Worm (Caenorhabditis elegans) whole organism, L2 larva: ENCODE measurements around the gene T28C12.1.
A peak's percentile ranks its signal among the peaks of the same experiment; 100 is the strongest.

Experiments used
- R02D3.7 ChIP-seq: fragments of 150-350 bp; optimal IDR thresholded peaks from 2 replicates; lab custom pipeline; 2014; ENCODE audit warnings: missing biosample characterization, missing genetic modification characterization
- ZK546.5 ChIP-seq: sonication (generic microtip); optimal IDR thresholded peaks from 2 replicates; lab custom pipeline; 2017; ENCODE audit warnings: missing biosample characterization, missing genetic modification characterization
- alr-1 ChIP-seq: fragments of 150-350 bp; optimal IDR thresholded peaks from 2 replicates; lab custom pipeline; 2014; ENCODE audit warnings: missing biosample characterization, missing genetic modification characterization
- aly-2 ChIP-seq: fragments of 150-350 bp; optimal IDR thresholded peaks from 2 replicates; lab custom pipeline; 2014; ENCODE audit warnings: missing biosample characterization, missing genetic modification characterization
- blmp-1 ChIP-seq: sonication (generic microtip); optimal IDR thresholded peaks from 2 replicates; lab custom pipeline; 2017; ENCODE audit warnings: missing genetic modification characterization, mild to moderate bottlenecking, missing compliant biosample characterization, antibody characterized with exemption, moderate library complexity; ENCODE audit not compliant: insufficient read depth
- ceh-16 ChIP-seq: fragments of 150-350 bp; optimal IDR thresholded peaks from 2 replicates; lab custom pipeline; 2014; ENCODE audit warnings: missing biosample characterization, missing genetic modification characterization
- ceh-82 ChIP-seq: fragments of 150-350 bp; optimal IDR thresholded peaks from 2 replicates; lab custom pipeline; 2014; ENCODE audit warnings: missing biosample characterization, missing genetic modification characterization
- crh-2 ChIP-seq: sonication (generic microtip); optimal IDR thresholded peaks from 2 replicates; lab custom pipeline; 2017; ENCODE audit warnings: missing biosample characterization, missing genetic modification characterization
- dmd-4 ChIP-seq: sonication (generic microtip); optimal IDR thresholded peaks from 2 replicates; lab custom pipeline; 2017; ENCODE audit warnings: missing biosample characterization, missing genetic modification characterization
- egl-27 ChIP-seq: sonication (generic microtip); optimal IDR thresholded peaks from 3 replicates; lab custom pipeline; 2017; ENCODE audit warnings: missing biosample characterization, missing genetic modification reagents, missing genetic modification characterization
- elt-1 ChIP-seq: fragments of 150-350 bp; optimal IDR thresholded peaks from 2 replicates; lab custom pipeline; 2014; ENCODE audit warnings: missing biosample characterization, missing genetic modification characterization
- fos-1 ChIP-seq: fragments of 150-350 bp; optimal IDR thresholded peaks from 2 replicates; lab custom pipeline; 2014; ENCODE audit warnings: missing biosample characterization, missing genetic modification characterization
- lin-11 ChIP-seq: fragments of 150-350 bp; sonication (generic microtip); optimal IDR thresholded peaks from 2 replicates; lab custom pipeline; 2014; ENCODE audit warnings: missing biosample characterization, missing genetic modification characterization, inconsistent platforms, mixed read lengths
- lin-13 ChIP-seq: fragments of 150-350 bp; optimal IDR thresholded peaks from 2 replicates; lab custom pipeline; 2014; ENCODE audit warnings: missing biosample characterization, missing genetic modification reagents, missing genetic modification characterization
- lin-39 ChIP-seq: fragments of 150-350 bp; optimal IDR thresholded peaks from 2 replicates; lab custom pipeline; 2014; ENCODE audit warnings: missing biosample characterization, missing genetic modification reagents, missing genetic modification characterization
- mab-5 ChIP-seq: fragments of 150-350 bp; optimal IDR thresholded peaks from 2 replicates; lab custom pipeline; 2014; ENCODE audit warnings: missing biosample characterization, missing genetic modification characterization
- mbf-1 ChIP-seq: sonication (generic microtip); optimal IDR thresholded peaks from 2 replicates; lab custom pipeline; 2017; ENCODE audit warnings: missing biosample characterization, missing genetic modification characterization
- mdl-1 ChIP-seq, 2 experiments: fragments of 150-350 bp in 1 of 2; sonication (generic microtip) in 1 of 2; optimal IDR thresholded peaks; 2 replicates each; lab custom pipeline; 2017; ENCODE audit warnings: missing biosample characterization in 2 of 2, missing genetic modification characterization in 2 of 2
- nhr-10 ChIP-seq: sonication (generic microtip); optimal IDR thresholded peaks from 2 replicates; lab custom pipeline; 2017; ENCODE audit warnings: missing biosample characterization, missing genetic modification characterization
- nhr-11 ChIP-seq: fragments of 150-350 bp; optimal IDR thresholded peaks from 2 replicates; lab custom pipeline; 2014; ENCODE audit warnings: missing biosample characterization, missing genetic modification characterization
- nhr-12 ChIP-seq: fragments of 150-350 bp; optimal IDR thresholded peaks from 2 replicates; lab custom pipeline; 2014; ENCODE audit warnings: missing biosample characterization, missing genetic modification characterization
- nhr-129 ChIP-seq: fragments of 150-350 bp; optimal IDR thresholded peaks from 2 replicates; lab custom pipeline; 2014; ENCODE audit warnings: missing biosample characterization, missing genetic modification characterization
- nhr-21 ChIP-seq: fragments of 150-350 bp; optimal IDR thresholded peaks from 2 replicates; lab custom pipeline; 2014; ENCODE audit warnings: missing biosample characterization, missing genetic modification characterization
- nhr-23 ChIP-seq: fragments of 150-350 bp; optimal IDR thresholded peaks from 2 replicates; lab custom pipeline; 2014; ENCODE audit warnings: missing biosample characterization, missing genetic modification reagents, missing genetic modification characterization
- nhr-25 ChIP-seq: fragments of 150-350 bp; sonication (generic microtip); optimal IDR thresholded peaks from 3 replicates; lab custom pipeline; 2014; ENCODE audit warnings: missing biosample characterization, missing genetic modification characterization
- skn-1 ChIP-seq: sonication (generic microtip); optimal IDR thresholded peaks from 2 replicates; lab custom pipeline; 2017; ENCODE audit warnings: missing biosample characterization, missing genetic modification characterization
- sma-3 ChIP-seq: sonication (generic microtip); optimal IDR thresholded peaks from 2 replicates; lab custom pipeline; 2016; ENCODE audit warnings: missing genetic modification reagents, missing genetic modification characterization, missing compliant biosample characterization
- sma-9 ChIP-seq, 2 experiments: fragments of 150-350 bp in 1 of 2; sonication (generic microtip) in 1 of 2; optimal IDR thresholded peaks; 2 replicates each; lab custom pipeline; 2014 to 2016; ENCODE audit warnings: missing genetic modification characterization in 2 of 2, mild to moderate bottlenecking in 1 of 2, missing biosample characterization in 1 of 2, missing compliant biosample characterization in 1 of 2, missing genetic modification reagents in 1 of 2, moderate library complexity in 1 of 2
- unc-39 ChIP-seq: fragments of 150-350 bp; optimal IDR thresholded peaks from 2 replicates; lab custom pipeline; 2014; ENCODE audit warnings: missing biosample characterization, missing genetic modification characterization
- unc-55 ChIP-seq: fragments of 150-350 bp; sonication (generic microtip); optimal IDR thresholded peaks from 3 replicates; lab custom pipeline; 2014; ENCODE audit warnings: missing biosample characterization, missing genetic modification reagents, missing genetic modification characterization
- zag-1 ChIP-seq: fragments of 150-350 bp; optimal IDR thresholded peaks from 2 replicates; lab custom pipeline; 2014; ENCODE audit warnings: missing biosample characterization, missing genetic modification characterization
- ztf-1 ChIP-seq: fragments of 200-800 bp; sonication (Bioruptor generic); conservative IDR thresholded peaks from 2 replicates; pipeline ENCODE4 v1.3.6; 2022; ENCODE audit warnings: missing genetic modification characterization, missing compliant biosample characterization
- ztf-11 ChIP-seq: sonication (generic microtip); optimal IDR thresholded peaks from 2 replicates; lab custom pipeline; 2017; ENCODE audit warnings: missing biosample characterization, missing genetic modification characterization
- ztf-4 ChIP-seq: fragments of 150-350 bp; optimal IDR thresholded peaks from 2 replicates; lab custom pipeline; 2014; ENCODE audit warnings: missing biosample characterization, missing genetic modification characterization

Gene T28C12.1

DNA sequence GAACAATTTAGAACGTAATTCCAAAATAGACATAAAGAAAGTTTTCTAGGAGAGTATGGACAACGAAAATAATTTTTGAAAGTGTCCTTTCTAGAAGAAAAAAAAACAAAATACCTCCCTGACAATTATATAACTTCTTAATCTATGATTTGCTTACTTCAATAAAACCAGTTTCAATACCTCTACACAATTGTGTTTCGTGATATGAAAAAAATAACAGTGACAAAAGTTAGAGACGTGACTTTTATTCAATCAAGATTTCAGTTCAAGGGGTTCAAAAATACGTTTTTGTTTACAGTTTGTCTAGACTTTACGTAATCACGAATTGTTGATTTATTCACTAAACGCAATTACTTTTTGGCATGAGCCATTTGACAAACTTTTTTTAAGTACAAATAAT is 10.4 kb upstream of the T28C12.1 start:
- TF ChIP-seq unc-39 (tag; lab: Kevin White, UChicago) (no peak), nhr-23 (no peak), alr-1 (tag; lab: Kevin White, UChicago) (no peak), nhr-10 (no peak), egl-27 (tag; lab: Kevin White, UChicago) (no peak), R02D3.7 (tag; lab: Kevin White, UChicago) (no peak), ZK546.5 (tag; lab: Kevin White, UChicago) (no peak), ceh-16 (no peak), elt-1 (tag; lab: Kevin White, UChicago) (no peak), mab-5 (no peak), nhr-129 (tag; lab: Kevin White, UChicago) (no peak), ztf-11 (tag; lab: Kevin White, UChicago) (no peak), lin-39 (no peak), nhr-12 (tag; lab: Kevin White, UChicago) (no peak), lin-13 (GFP tag; lab: Kevin White, UChicago) (no peak), lin-11 (tag; lab: Kevin White, UChicago) (no peak)

DNA sequence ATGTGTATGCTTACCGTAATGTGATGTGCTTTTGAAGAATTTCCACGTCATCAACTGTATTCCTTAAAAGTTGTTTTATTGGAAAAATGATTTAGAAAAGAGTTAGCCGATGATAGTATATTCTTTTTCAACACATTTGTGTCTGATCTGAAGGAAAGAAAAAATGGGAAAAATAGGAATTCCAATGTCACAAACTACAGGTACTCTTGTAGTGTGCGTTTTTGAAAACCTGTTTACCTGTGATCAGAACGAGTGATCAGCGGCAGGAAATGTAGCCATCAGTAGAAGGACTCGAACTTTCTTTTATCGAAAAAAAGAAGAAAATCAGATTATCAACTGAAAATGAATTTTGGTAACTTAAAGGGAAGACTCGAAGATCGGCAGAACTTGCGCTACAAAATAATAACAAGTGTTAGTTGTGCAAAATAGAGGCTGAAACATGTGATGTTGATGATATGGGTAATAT is 9.9 kb upstream of the T28C12.1 start, which contains the start of gene T28C12.15:
Gene T28C12.15 (minus strand): TSS at position 51 of the 466 bp plus-strand sequence.
- no peak for TF ChIP-seq skn-1 (tag; lab: Kevin White, UChicago)
- TF ChIP-seq unc-55 = no peak
- no peak for TF ChIP-seq aly-2 (tag; lab: Kevin White, UChicago)
- TF ChIP-seq ztf-1 (GFP tag; lab: Robert Waterston, UW) = no peak
- no peak for TF ChIP-seq nhr-11 (tag; lab: Kevin White, UChicago)
- TF ChIP-seq ceh-82 (tag; lab: Kevin White, UChicago) = no peak
- TF ChIP-seq sma-3 (GFP tag; lab: Kevin White, UChicago) = no peak
- peak; percentile 32 for TF ChIP-seq nhr-25
- TF ChIP-seq sma-9 (GFP tag; optimal IDR thresholded peaks at IDR 0.05; lab: Kevin White, UChicago) = peak; percentile 5
- no peak for TF ChIP-seq sma-9 (tag; optimal IDR thresholded peaks at IDR 0.05; lab: Kevin White, UChicago)
- TF ChIP-seq nhr-10 = no peak
- TF ChIP-seq lin-39 = no peak
- peak; percentile 27 for TF ChIP-seq blmp-1 (tag; lab: Kevin White, UChicago)
- TF ChIP-seq mdl-1 (tag; optimal IDR thresholded peaks at IDR 0.05; lab: Kevin White, UChicago) = no peak
- TF ChIP-seq, all 48 proteins: peak for 3

DNA sequence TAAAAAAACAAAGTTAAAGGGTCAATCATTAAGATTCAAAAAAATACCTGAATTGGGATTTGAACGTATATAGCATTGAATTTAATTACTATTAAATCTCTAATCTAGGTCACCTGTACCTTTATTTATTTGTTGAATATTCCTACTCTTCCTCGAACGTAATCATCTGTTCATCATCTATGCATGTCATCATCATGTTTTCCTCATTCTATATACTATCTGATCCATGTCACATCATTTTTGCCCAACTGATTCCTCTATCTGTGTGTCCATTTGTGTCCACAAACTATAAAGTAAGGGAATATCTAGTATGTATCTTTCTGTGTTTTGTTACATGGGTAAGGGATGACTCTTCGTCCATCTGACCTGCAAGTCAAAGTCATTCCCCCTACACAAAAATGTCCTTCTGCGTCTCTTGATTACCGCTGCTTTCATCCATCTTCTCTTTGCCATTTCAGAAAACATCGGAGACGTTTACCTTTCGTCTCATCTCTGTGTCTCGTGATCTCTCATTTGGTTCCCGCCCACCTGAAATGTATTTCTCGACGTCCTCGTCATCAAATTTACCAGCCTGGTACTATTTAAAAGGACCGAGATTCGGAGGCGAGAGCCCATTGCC is 8.8 kb upstream of the T28C12.1 start:
- peak; percentile 52 for TF ChIP-seq nhr-129 (tag; lab: Kevin White, UChicago)
- TF ChIP-seq fos-1 (tag; lab: Kevin White, UChicago) = peak; percentile 14
- peak; percentile 69 for TF ChIP-seq sma-9 (GFP tag; optimal IDR thresholded peaks at IDR 0.05; lab: Kevin White, UChicago)
- no peak for TF ChIP-seq sma-9 (tag; optimal IDR thresholded peaks at IDR 0.05; lab: Kevin White, UChicago)
- TF ChIP-seq sma-3 (GFP tag; lab: Kevin White, UChicago) = peak; percentile 80
- TF ChIP-seq nhr-21 (tag; lab: Kevin White, UChicago) = peak; percentile 60
- no peak for TF ChIP-seq lin-11 (tag; lab: Kevin White, UChicago)
- TF ChIP-seq nhr-25 = peak; percentile 75
- TF ChIP-seq blmp-1 (tag; lab: Kevin White, UChicago) = peak; percentile 3
- no peak for TF ChIP-seq ztf-11 (tag; lab: Kevin White, UChicago)
- no peak for TF ChIP-seq ZK546.5 (tag; lab: Kevin White, UChicago)
- TF ChIP-seq crh-2 = peak; percentile 3
- peak; percentile 15 for TF ChIP-seq ztf-4 (tag; lab: Kevin White, UChicago)
- TF ChIP-seq mab-5 = no peak
- no peak for TF ChIP-seq nhr-12 (tag; lab: Kevin White, UChicago)

DNA sequence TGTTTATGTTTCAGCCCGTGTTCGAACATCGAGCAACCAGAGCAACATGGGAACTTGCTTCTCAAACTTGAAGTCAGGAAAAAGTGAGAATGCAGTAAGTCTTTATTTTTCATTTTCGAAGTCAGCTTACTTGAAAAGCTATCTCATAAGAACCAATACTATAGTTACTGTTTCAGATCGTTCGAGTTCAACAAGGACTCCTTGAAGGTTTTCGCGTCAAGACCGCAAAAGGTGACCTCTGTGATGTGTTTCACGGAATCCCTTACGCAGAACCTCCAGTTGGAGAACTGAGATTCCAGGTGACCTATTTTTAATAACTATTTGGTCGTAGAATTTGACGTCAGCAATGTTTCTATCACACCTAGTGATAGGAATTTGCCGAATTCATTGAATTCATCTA is 8.1 kb upstream of the T28C12.1 start:
- TF ChIP-seq lin-11 (tag; lab: Kevin White, UChicago) (no peak), dmd-4 (tag; lab: Kevin White, UChicago) (no peak), fos-1 (tag; lab: Kevin White, UChicago) (no peak), unc-39 (tag; lab: Kevin White, UChicago) (no peak), ceh-16 (no peak), nhr-129 (tag; lab: Kevin White, UChicago) (no peak), sma-3 (GFP tag; lab: Kevin White, UChicago) (no peak), zag-1 (tag; lab: Kevin White, UChicago) (no peak), nhr-11 (tag; lab: Kevin White, UChicago) (no peak), mab-5 (no peak), nhr-12 (tag; lab: Kevin White, UChicago) (no peak), ceh-82 (tag; lab: Kevin White, UChicago) (no peak), ztf-1 (GFP tag; lab: Robert Waterston, UW) (no peak), mbf-1 (tag; lab: Kevin White, UChicago) (no peak), aly-2 (tag; lab: Kevin White, UChicago) (no peak), nhr-25 (no peak), lin-13 (GFP tag; lab: Kevin White, UChicago) (no peak), ztf-11 (tag; lab: Kevin White, UChicago) (no peak), sma-9 (GFP tag; optimal IDR thresholded peaks at IDR 0.05; lab: Kevin White, UChicago) (no peak), sma-9 (tag; optimal IDR thresholded peaks at IDR 0.05; lab: Kevin White, UChicago) (no peak), ZK546.5 (tag; lab: Kevin White, UChicago) (no peak)
